Fruit fly (Drosophila melanogaster) Kc167 (cell line): ENCODE data around the gene CG16798.

Experiments used
- Myc ChIP-seq: fragments of >200 bp; optimal IDR thresholded peaks from 2 replicates; lab custom pipeline; 2017; ENCODE audit warnings: missing external identifiers
- ttk ChIP-seq: sonication (Bioruptor generic); optimal IDR thresholded peaks from 2 replicates; lab custom pipeline; 2017; ENCODE audit warnings: missing external identifiers

DNA sequence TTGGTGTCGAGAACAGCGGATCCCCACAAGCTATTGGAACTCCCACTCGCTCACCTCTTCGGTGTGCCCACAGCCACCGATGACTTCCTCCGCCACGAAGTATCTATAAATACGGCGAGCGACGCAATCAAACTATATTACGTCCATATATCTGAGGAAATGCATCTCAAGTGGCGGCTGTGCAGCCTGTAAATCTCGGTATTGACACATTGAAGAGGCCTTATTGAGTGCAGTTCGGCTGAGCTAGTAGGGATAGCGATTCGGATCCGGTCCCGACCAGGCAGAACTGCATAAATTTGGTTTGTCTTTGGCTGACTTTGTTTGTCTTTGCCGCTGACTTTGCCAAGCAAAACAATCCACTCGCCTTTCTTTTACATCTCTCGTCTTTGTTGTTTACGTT is 30.0 kb downstream of the CG16798 start:
- TF ChIP-seq ttk (lab: Kevin White, UChicago) (no peak), Myc (lab: Kevin White, UChicago) (no peak)
